Fruit fly (Drosophila melanogaster): ENCODE data around the gene CG45081.

DNA sequence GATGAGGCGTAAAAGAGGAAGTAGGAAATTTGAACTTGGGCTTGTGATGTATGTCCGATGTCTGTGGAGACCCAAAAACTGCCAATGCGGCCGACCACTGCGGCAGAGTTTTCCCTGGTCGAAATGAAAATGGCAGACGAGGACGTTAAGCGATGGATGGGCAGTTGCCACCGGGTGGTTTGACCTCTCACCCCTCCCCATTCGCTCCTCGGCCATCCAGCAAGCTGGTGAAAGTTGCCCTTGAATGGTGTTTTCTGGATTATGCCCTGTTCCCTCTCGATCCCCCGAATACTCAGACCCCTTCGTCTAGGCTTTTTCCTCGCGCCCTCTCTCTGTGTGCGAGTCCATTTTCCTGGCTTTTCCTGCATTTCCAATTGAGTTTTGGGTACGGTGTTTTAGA lies 34.3 kb upstream of the CG45081 start:
- TF ChIP-seq psq (GFP tag; optimal IDR thresholded peaks at IDR 0.05) (no peak), dmrt93B (GFP tag; optimal IDR thresholded peaks at IDR 0.05) (no peak), Myc (optimal IDR thresholded peaks at IDR 0.05) (no peak), usp (GFP tag; optimal IDR thresholded peaks at IDR 0.05) (no peak), ey (GFP tag; optimal IDR thresholded peaks at IDR 0.05) (no peak), pan (optimal IDR thresholded peaks at IDR 0.05) (no peak), Abd-B (GFP tag; optimal IDR thresholded peaks at IDR 0.05) (no peak), Hnf4 (GFP tag; optimal IDR thresholded peaks at IDR 0.05) (no peak), Dfd (GFP tag; optimal IDR thresholded peaks at IDR 0.05) (no peak), lola (GFP tag; optimal IDR thresholded peaks at IDR 0.05) (no peak), Jra (GFP tag; optimal IDR thresholded peaks at IDR 0.05) (no peak)

Measured in whole organism, wandering third instar larva.